Worm (Caenorhabditis elegans): ENCODE data around the gene C18A3.10.

Gene C18A3.10

ce11 chrII:5693893-5694292 lies 21.8 kb downstream of the C18A3.10 start, which contains the start of gene C25H3.3:
Gene C25H3.3 (plus strand): TSS chrII:5694193.
- no peak for TF ChIP-seq unc-62 (GFP tag; optimal IDR thresholded peaks at IDR 0.05)

ce11 chrII:5691216-5691771 lies 24.4 kb downstream of the C18A3.10 start, which contains the start of the genes ndub-5 and eif-2D:
Gene ndub-5 (minus strand): TSS chrII:5691353.
Gene eif-2D (plus strand): TSS chrII:5691721.
- TF ChIP-seq unc-62 (GFP tag; optimal IDR thresholded peaks at IDR 0.05), result no peak

- no peak for TF ChIP-seq unc-62 (GFP tag; optimal IDR thresholded peaks at IDR 0.05)
Observed at ce11 chrII:5688959-5689358, 26.7 kb downstream of the C18A3.10 start, which contains the start of gene C25H3.11. Gene C25H3.11 (minus strand): TSS chrII:5689040.

- TF ChIP-seq unc-62 (GFP tag; optimal IDR thresholded peaks at IDR 0.05), result no peak
Observed at ce11 chrII:5680703-5681102, 34.9 kb downstream of the C18A3.10 start, which contains the start of gene flp-27. Gene flp-27 (plus strand): TSS chrII:5681003.

ce11 chrII:5669580-5669979 lies 46.1 kb downstream of the C18A3.10 start, which contains the start of gene C25H3.17:
Gene C25H3.17 (minus strand): TSS chrII:5669680.
- TF ChIP-seq unc-62 (GFP tag; optimal IDR thresholded peaks at IDR 0.05), result no peak

- TF ChIP-seq unc-62 (GFP tag; optimal IDR thresholded peaks at IDR 0.05), result no peak
Observed at ce11 chrII:5668830-5669229, 46.8 kb downstream of the C18A3.10 start, which contains the start of gene C25H3.7. Gene C25H3.7 (minus strand): TSS chrII:5668930.

- no peak for TF ChIP-seq unc-62 (GFP tag; optimal IDR thresholded peaks at IDR 0.05)
Observed at ce11 chrII:5667540-5667939, 48.1 kb downstream of the C18A3.10 start.

- no peak for TF ChIP-seq unc-62 (GFP tag; optimal IDR thresholded peaks at IDR 0.05)
Observed at ce11 chrII:5665991-5666390, 49.7 kb downstream of the C18A3.10 start, which contains the start of gene C25H3.16. Gene C25H3.16 (plus strand): TSS chrII:5666291.

Data from whole organism, dauer.